Worm (Caenorhabditis elegans) whole organism, L2 larva: ENCODE results near the gene C36B7.3.
A peak's percentile ranks its signal among the peaks of the same experiment; 100 is the strongest.

Experiments used
- C34F6.9 ChIP-seq: fragments of 150-350 bp; optimal IDR thresholded peaks from 2 replicates; lab custom pipeline; 2014; ENCODE audit warnings: missing biosample characterization, missing genetic modification characterization
- F13H6.1 ChIP-seq: sonication (generic microtip); optimal IDR thresholded peaks from 2 replicates; lab custom pipeline; 2016; ENCODE audit warnings: missing genetic modification characterization, missing compliant biosample characterization
- R02D3.7 ChIP-seq: fragments of 150-350 bp; optimal IDR thresholded peaks from 2 replicates; lab custom pipeline; 2014; ENCODE audit warnings: missing biosample characterization, missing genetic modification characterization
- alr-1 ChIP-seq: fragments of 150-350 bp; optimal IDR thresholded peaks from 2 replicates; lab custom pipeline; 2014; ENCODE audit warnings: missing biosample characterization, missing genetic modification characterization
- ama-1 ChIP-seq: fragments of 150-350 bp; optimal IDR thresholded peaks from 2 replicates; lab custom pipeline; 2018; ENCODE audit warnings: inconsistent platforms
- blmp-1 ChIP-seq: sonication (generic microtip); optimal IDR thresholded peaks from 2 replicates; lab custom pipeline; 2017; ENCODE audit warnings: missing genetic modification characterization, mild to moderate bottlenecking, missing compliant biosample characterization, antibody characterized with exemption, moderate library complexity; ENCODE audit not compliant: insufficient read depth
- ceh-16 ChIP-seq: fragments of 150-350 bp; optimal IDR thresholded peaks from 2 replicates; lab custom pipeline; 2014; ENCODE audit warnings: missing biosample characterization, missing genetic modification characterization
- ceh-82 ChIP-seq: fragments of 150-350 bp; optimal IDR thresholded peaks from 2 replicates; lab custom pipeline; 2014; ENCODE audit warnings: missing biosample characterization, missing genetic modification characterization
- crh-2 ChIP-seq: sonication (generic microtip); optimal IDR thresholded peaks from 2 replicates; lab custom pipeline; 2017; ENCODE audit warnings: missing biosample characterization, missing genetic modification characterization
- egl-27 ChIP-seq: sonication (generic microtip); optimal IDR thresholded peaks from 3 replicates; lab custom pipeline; 2017; ENCODE audit warnings: missing biosample characterization, missing genetic modification reagents, missing genetic modification characterization
- elt-1 ChIP-seq: fragments of 150-350 bp; optimal IDR thresholded peaks from 2 replicates; lab custom pipeline; 2014; ENCODE audit warnings: missing biosample characterization, missing genetic modification characterization
- elt-3 ChIP-seq: sonication (generic microtip); optimal IDR thresholded peaks from 2 replicates; lab custom pipeline; 2017; ENCODE audit warnings: missing biosample characterization, missing genetic modification characterization
- fos-1 ChIP-seq: fragments of 150-350 bp; optimal IDR thresholded peaks from 2 replicates; lab custom pipeline; 2014; ENCODE audit warnings: missing biosample characterization, missing genetic modification characterization
- lin-11 ChIP-seq: fragments of 150-350 bp; sonication (generic microtip); optimal IDR thresholded peaks from 2 replicates; lab custom pipeline; 2014; ENCODE audit warnings: missing biosample characterization, missing genetic modification characterization, inconsistent platforms, mixed read lengths
- lin-13 ChIP-seq: fragments of 150-350 bp; optimal IDR thresholded peaks from 2 replicates; lab custom pipeline; 2014; ENCODE audit warnings: missing biosample characterization, missing genetic modification reagents, missing genetic modification characterization
- lin-39 ChIP-seq: fragments of 150-350 bp; optimal IDR thresholded peaks from 2 replicates; lab custom pipeline; 2014; ENCODE audit warnings: missing biosample characterization, missing genetic modification reagents, missing genetic modification characterization
- mab-5 ChIP-seq: fragments of 150-350 bp; optimal IDR thresholded peaks from 2 replicates; lab custom pipeline; 2014; ENCODE audit warnings: missing biosample characterization, missing genetic modification characterization
- mbf-1 ChIP-seq: sonication (generic microtip); optimal IDR thresholded peaks from 2 replicates; lab custom pipeline; 2017; ENCODE audit warnings: missing biosample characterization, missing genetic modification characterization
- mdl-1 ChIP-seq, 2 experiments: fragments of 150-350 bp in 1 of 2; sonication (generic microtip) in 1 of 2; optimal IDR thresholded peaks; 2 replicates each; lab custom pipeline; 2017; ENCODE audit warnings: missing biosample characterization in 2 of 2, missing genetic modification characterization in 2 of 2
- nhr-11 ChIP-seq: fragments of 150-350 bp; optimal IDR thresholded peaks from 2 replicates; lab custom pipeline; 2014; ENCODE audit warnings: missing biosample characterization, missing genetic modification characterization
- nhr-12 ChIP-seq: fragments of 150-350 bp; optimal IDR thresholded peaks from 2 replicates; lab custom pipeline; 2014; ENCODE audit warnings: missing biosample characterization, missing genetic modification characterization
- nhr-129 ChIP-seq: fragments of 150-350 bp; optimal IDR thresholded peaks from 2 replicates; lab custom pipeline; 2014; ENCODE audit warnings: missing biosample characterization, missing genetic modification characterization
- nhr-21 ChIP-seq: fragments of 150-350 bp; optimal IDR thresholded peaks from 2 replicates; lab custom pipeline; 2014; ENCODE audit warnings: missing biosample characterization, missing genetic modification characterization
- nhr-237 ChIP-seq: fragments of 150-350 bp; optimal IDR thresholded peaks from 2 replicates; lab custom pipeline; 2014; ENCODE audit warnings: missing biosample characterization, missing genetic modification characterization
- nhr-6 ChIP-seq: fragments of 150-350 bp; optimal IDR thresholded peaks from 2 replicates; lab custom pipeline; 2014; ENCODE audit warnings: missing biosample characterization, missing genetic modification characterization
- nhr-77 ChIP-seq: fragments of 150-350 bp; optimal IDR thresholded peaks from 2 replicates; lab custom pipeline; 2014; ENCODE audit warnings: missing biosample characterization, missing genetic modification characterization
- sem-4 ChIP-seq: fragments of 150-350 bp; optimal IDR thresholded peaks from 2 replicates; lab custom pipeline; 2014; ENCODE audit warnings: missing biosample characterization, missing genetic modification reagents, missing genetic modification characterization
- sma-3 ChIP-seq: sonication (generic microtip); optimal IDR thresholded peaks from 2 replicates; lab custom pipeline; 2016; ENCODE audit warnings: missing genetic modification reagents, missing genetic modification characterization, missing compliant biosample characterization
- unc-39 ChIP-seq: fragments of 150-350 bp; optimal IDR thresholded peaks from 2 replicates; lab custom pipeline; 2014; ENCODE audit warnings: missing biosample characterization, missing genetic modification characterization
- zag-1 ChIP-seq: fragments of 150-350 bp; optimal IDR thresholded peaks from 2 replicates; lab custom pipeline; 2014; ENCODE audit warnings: missing biosample characterization, missing genetic modification characterization
- ztf-1 ChIP-seq: fragments of 200-800 bp; sonication (Bioruptor generic); conservative IDR thresholded peaks from 2 replicates; pipeline ENCODE4 v1.3.6; 2022; ENCODE audit warnings: missing genetic modification characterization, missing compliant biosample characterization
- ztf-4 ChIP-seq: fragments of 150-350 bp; optimal IDR thresholded peaks from 2 replicates; lab custom pipeline; 2014; ENCODE audit warnings: missing biosample characterization, missing genetic modification characterization

C36B7.3 gene

DNA sequence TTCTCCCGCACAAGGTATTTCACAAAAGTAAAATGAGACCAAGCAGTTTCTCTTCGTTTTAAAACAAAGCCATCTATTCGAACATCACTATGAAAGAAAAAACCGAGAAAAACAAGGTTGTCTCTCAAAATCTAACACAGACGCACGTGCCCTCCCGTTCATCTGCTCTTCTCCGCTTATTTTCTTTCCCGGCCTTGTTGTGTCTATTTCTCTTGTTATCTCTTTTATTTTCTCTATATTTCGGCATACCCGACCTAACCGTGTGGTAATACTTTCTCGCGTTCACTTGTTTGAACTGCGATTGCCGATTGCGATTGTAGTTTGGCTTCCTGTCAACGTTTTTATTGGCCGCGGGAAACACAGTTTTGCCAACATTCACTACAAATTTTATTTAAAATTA, 27.9 kb downstream of the C36B7.3 start (continued):
- TF ChIP-seq nhr-11 = no peak
- TF ChIP-seq ztf-4 (tag; lab: Kevin White, UChicago) = no peak
- no peak for TF ChIP-seq R02D3.7

DNA sequence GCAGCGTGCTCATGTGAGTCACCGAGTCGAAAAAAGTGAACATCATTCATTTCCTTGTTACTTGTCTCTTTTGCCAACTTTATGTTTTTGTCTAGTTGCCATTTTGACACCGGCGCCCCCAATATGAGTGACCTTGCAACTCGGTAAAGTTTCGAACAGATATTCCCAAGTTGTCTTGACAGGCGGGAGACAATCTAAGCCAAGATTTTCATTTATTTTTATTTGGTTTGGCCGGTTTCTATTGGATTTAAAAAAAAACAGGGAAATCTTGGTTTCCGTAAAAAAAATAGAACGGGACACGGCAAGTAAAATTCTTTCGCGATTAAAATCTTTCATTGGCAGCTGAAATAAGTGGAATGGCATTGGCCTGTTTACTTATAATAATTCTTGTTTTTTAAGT, 29.6 kb downstream of the C36B7.3 start:
- TF ChIP-seq ztf-1 (no peak), ceh-82 (tag; lab: Kevin White, UChicago) (no peak), lin-39 (no peak), nhr-12 (no peak), elt-3 (no peak), nhr-6 (tag; lab: Kevin White, UChicago) (no peak), ceh-16 (tag; lab: Kevin White, UChicago) (no peak), nhr-21 (tag; lab: Kevin White, UChicago) (no peak)

DNA sequence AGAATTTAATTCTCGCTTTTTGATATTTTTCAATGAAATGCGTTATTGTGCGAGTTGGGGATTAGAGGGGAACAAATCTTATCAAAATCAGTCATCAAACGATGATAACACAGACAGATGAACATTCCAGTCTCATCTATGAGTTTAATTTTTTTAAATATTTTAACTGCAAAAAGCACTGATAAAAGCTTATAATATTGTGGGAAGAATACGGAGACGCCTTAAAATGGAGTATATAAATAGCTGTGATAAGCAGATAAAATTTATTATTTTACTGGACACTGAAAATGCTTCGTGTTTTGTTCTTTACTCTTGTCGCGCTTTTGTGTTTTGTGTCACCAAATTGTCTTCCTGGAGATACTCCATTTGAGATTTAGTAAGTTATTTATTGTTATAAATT, 38.0 kb downstream of the C36B7.3 start, which contains the start of gene clec-86:
clec-86 (plus strand) TSS at position 262 of the 400 bp plus-strand sequence.
- TF ChIP-seq fos-1 (tag; lab: Kevin White, UChicago) (peak; percentile 3), blmp-1 (tag; lab: Kevin White, UChicago) (no peak)
- TF ChIP-seq, all 48 proteins: peak for 1

DNA sequence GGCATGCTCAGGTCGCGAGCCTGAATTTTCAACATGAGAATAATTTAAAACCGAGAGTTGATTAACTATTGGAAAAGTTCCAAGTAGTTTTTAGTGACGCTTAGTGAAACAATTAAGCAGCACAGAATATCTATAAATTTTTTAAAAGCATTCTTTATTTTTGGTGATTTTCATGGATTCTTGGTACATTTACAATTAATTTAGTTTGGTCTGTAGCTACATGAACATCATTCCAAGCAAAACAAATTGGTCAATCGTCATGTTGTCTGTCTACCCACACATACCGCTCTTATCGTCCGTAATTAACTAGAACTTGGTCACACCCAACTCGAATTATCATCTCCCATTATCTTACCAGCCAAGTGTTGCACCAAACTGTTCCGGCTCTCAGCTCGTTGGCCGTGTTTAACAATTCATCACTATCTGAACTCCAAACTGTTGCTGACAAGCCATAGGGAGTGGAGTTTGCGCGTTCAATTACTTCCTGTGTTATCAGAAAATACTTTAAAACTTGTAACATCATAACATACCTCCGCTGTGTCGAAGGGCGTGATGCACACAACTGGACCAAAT, 39.2 kb downstream of the C36B7.3 start:
- TF ChIP-seq crh-2 (no peak), sem-4 (tag; lab: Kevin White, UChicago) (no peak), fos-1 (tag; lab: Kevin White, UChicago) (peak; percentile 3)

DNA sequence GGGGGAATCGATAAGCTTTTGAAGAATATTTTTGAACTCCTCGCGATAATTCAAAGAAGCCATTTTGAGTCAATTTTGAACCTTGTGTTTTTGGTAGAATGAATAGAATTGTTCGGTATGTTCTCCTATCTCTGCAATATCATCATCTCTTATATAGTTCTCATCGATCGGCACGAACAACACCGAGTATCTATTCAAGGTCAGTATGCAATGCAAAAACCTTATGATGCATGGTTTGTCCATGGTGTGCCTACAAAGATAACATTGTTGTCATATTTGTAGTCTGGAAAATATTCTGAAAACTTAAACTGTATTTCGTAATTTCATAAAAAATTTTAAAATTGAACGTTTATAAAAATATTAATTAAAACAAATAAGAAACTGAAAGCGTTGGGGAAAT, 41.9 kb downstream of the C36B7.3 start, which contains the start of gene alh-10:
alh-10 (minus strand) TSS at position 127 of the 400 bp plus-strand sequence.
- no peak for TF ChIP-seq egl-27 (tag; lab: Kevin White, UChicago)
- no peak for TF ChIP-seq ceh-82 (tag; lab: Kevin White, UChicago)
- TF ChIP-seq C34F6.9 = no peak
- TF ChIP-seq nhr-129 (tag; lab: Kevin White, UChicago) = no peak
- no peak for TF ChIP-seq nhr-11
- no peak for TF ChIP-seq ztf-4 (tag; lab: Kevin White, UChicago)
- TF ChIP-seq zag-1 (tag; lab: Kevin White, UChicago) = no peak
- TF ChIP-seq nhr-12 = no peak
- no peak for TF ChIP-seq sma-3 (GFP tag; lab: Kevin White, UChicago)
- no peak for TF ChIP-seq lin-13 (GFP tag; lab: Kevin White, UChicago)
- TF ChIP-seq nhr-77 (tag; lab: Kevin White, UChicago) = no peak
- no peak for TF ChIP-seq elt-1 (tag; lab: Kevin White, UChicago)
- TF ChIP-seq mdl-1 (tag; optimal IDR thresholded peaks at IDR 0.05; lab: Kevin White, UChicago) = no peak
- no peak for TF ChIP-seq nhr-21 (tag; lab: Kevin White, UChicago)
- no peak for TF ChIP-seq nhr-237
- no peak for TF ChIP-seq ztf-1
- no peak for TF ChIP-seq mab-5 (tag; lab: Kevin White, UChicago)

DNA sequence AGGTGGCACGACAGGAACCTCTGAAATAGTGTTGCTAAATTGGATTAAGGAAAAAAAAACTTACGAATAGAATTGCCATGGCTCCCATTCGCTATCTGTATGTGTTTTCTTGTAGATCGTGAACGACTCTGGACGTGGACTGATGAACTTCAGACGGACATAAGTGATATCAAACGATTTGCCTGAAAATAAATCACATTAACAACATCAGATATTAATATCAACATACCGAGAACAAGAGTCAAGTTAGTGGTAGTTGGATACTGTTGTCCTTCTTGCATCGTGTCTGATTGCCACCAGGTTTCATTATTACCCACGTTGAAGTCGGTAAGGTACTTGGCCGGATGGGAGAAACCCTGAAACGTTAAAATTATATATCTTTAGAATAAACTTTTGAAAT, 48.1 kb downstream of the C36B7.3 start:
- TF ChIP-seq C34F6.9 (no peak), lin-11 (tag; lab: Kevin White, UChicago) (no peak), lin-39 (no peak), sma-3 (GFP tag; lab: Kevin White, UChicago) (no peak), unc-39 (tag; lab: Kevin White, UChicago) (no peak), crh-2 (no peak), mbf-1 (tag; lab: Kevin White, UChicago) (no peak), F13H6.1 (tag; lab: Kevin White, UChicago) (no peak), lin-13 (GFP tag; lab: Kevin White, UChicago) (no peak), egl-27 (tag; lab: Kevin White, UChicago) (no peak), mdl-1 (tag; optimal IDR thresholded peaks at IDR 0.05; lab: Kevin White, UChicago) (no peak), alr-1 (tag; lab: Kevin White, UChicago) (no peak), fos-1 (tag; lab: Kevin White, UChicago) (no peak), ama-1 (lab: Kevin White, UChicago) (no peak), nhr-77 (tag; lab: Kevin White, UChicago) (no peak), mab-5 (tag; lab: Kevin White, UChicago) (no peak)
